Worm (Caenorhabditis elegans) whole organism, late embryonic: Measurements from ENCODE around the gene R09H10.6.

Experiments used
- C08G9.2 ChIP-seq: sonication (generic microtip); optimal IDR thresholded peaks from 2 replicates; lab custom pipeline; 2016; ENCODE audit warnings: mild to moderate bottlenecking, missing genetic modification characterization, moderate library complexity, missing compliant biosample characterization
- C38D4.7 ChIP-seq: fragments of 200-800 bp; sonication (Bioruptor generic); optimal IDR thresholded peaks from 2 replicates; lab custom pipeline; 2018; ENCODE audit warnings: mild to moderate bottlenecking, missing genetic modification characterization, moderate library complexity, missing compliant biosample characterization
- K02D7.2 ChIP-seq: sonication (generic microtip); optimal IDR thresholded peaks from 2 replicates; lab custom pipeline; 2017; ENCODE audit warnings: mild to moderate bottlenecking, missing genetic modification characterization, missing compliant biosample characterization
- T23F11.4 ChIP-seq: fragments of 200-800 bp; sonication (Bioruptor generic); optimal IDR thresholded peaks from 2 replicates; lab custom pipeline; 2018; ENCODE audit warnings: mild to moderate bottlenecking, missing genetic modification characterization, missing compliant biosample characterization
- ahr-1 ChIP-seq: sonication (generic microtip); optimal IDR thresholded peaks from 2 replicates; lab custom pipeline; 2016; ENCODE audit warnings: missing genetic modification characterization, missing compliant biosample characterization
- ama-1 ChIP-seq: fragments of 150-350 bp; optimal IDR thresholded peaks from 2 replicates; lab custom pipeline; 2014
- ceh-2 ChIP-seq: sonication (generic microtip); optimal IDR thresholded peaks from 2 replicates; lab custom pipeline; 2016; ENCODE audit warnings: missing genotype, missing genetic modification characterization, missing compliant biosample characterization
- ceh-30 ChIP-seq: fragments of 150-350 bp; optimal IDR thresholded peaks from 2 replicates; lab custom pipeline; 2014; ENCODE audit warnings: missing biosample characterization, missing genetic modification characterization
- ceh-31 ChIP-seq: sonication (generic microtip); optimal IDR thresholded peaks from 2 replicates; lab custom pipeline; 2016; ENCODE audit warnings: missing genetic modification characterization, missing compliant biosample characterization
- ceh-45 ChIP-seq: fragments of 200-800 bp; sonication (Bioruptor generic); IDR thresholded peaks from 2 replicates; pipeline ENCODE4 v1.3.6; 2022; ENCODE audit warnings: missing genetic modification reagents, missing genetic modification characterization, missing compliant biosample characterization
- ceh-6 ChIP-seq: fragments of 200-800 bp; sonication (Bioruptor generic); optimal IDR thresholded peaks from 2 replicates; lab custom pipeline; 2018; ENCODE audit warnings: mild to moderate bottlenecking, missing genetic modification characterization, missing compliant biosample characterization
- che-1 ChIP-seq: sonication (generic microtip); optimal IDR thresholded peaks from 2 replicates; lab custom pipeline; 2016; ENCODE audit warnings: mild to moderate bottlenecking, missing genetic modification characterization, missing compliant biosample characterization
- dmd-4 ChIP-seq: sonication (generic microtip); optimal IDR thresholded peaks from 2 replicates; lab custom pipeline; 2016; ENCODE audit warnings: borderline replicate concordance, missing genetic modification characterization, missing compliant biosample characterization
- elt-2 ChIP-seq: sonication (generic microtip); optimal IDR thresholded peaks from 2 replicates; lab custom pipeline; 2016; ENCODE audit warnings: missing genetic modification reagents, missing genetic modification characterization, missing compliant biosample characterization
- fkh-10 ChIP-seq: fragments of 150-350 bp; optimal IDR thresholded peaks from 2 replicates; lab custom pipeline; 2014; ENCODE audit warnings: missing biosample characterization, missing genetic modification reagents, missing genetic modification characterization
- fkh-6 ChIP-seq: sonication (generic microtip); optimal IDR thresholded peaks from 2 replicates; lab custom pipeline; 2016; ENCODE audit warnings: missing genetic modification characterization, missing compliant biosample characterization
- hlh-15 ChIP-seq: sonication (generic microtip); optimal IDR thresholded peaks from 2 replicates; lab custom pipeline; 2016; ENCODE audit warnings: missing genetic modification characterization, missing compliant biosample characterization
- hlh-30 ChIP-seq: sonication (generic microtip); optimal IDR thresholded peaks from 2 replicates; lab custom pipeline; 2017; ENCODE audit warnings: antibody characterized with exemption, missing genetic modification characterization, missing compliant biosample characterization; ENCODE audit not compliant: insufficient read depth
- lim-6 ChIP-seq: sonication (generic microtip); optimal IDR thresholded peaks from 2 replicates; lab custom pipeline; 2016; ENCODE audit warnings: missing genetic modification characterization, missing compliant biosample characterization
- lin-11 ChIP-seq: fragments of 200-800 bp; sonication (Bioruptor generic); optimal IDR thresholded peaks from 2 replicates; lab custom pipeline; 2018; ENCODE audit warnings: mild to moderate bottlenecking, missing genetic modification characterization, missing compliant biosample characterization
- nfya-1 ChIP-seq: sonication (generic microtip); optimal IDR thresholded peaks from 2 replicates; lab custom pipeline; 2017; ENCODE audit warnings: missing genetic modification characterization, mild to moderate bottlenecking, missing compliant biosample characterization, antibody characterized with exemption, moderate library complexity
- nhr-232 ChIP-seq: sonication (generic microtip); optimal IDR thresholded peaks from 2 replicates; lab custom pipeline; 2016; ENCODE audit warnings: missing genetic modification characterization, missing compliant biosample characterization
- odd-2 ChIP-seq: sonication (generic microtip); optimal IDR thresholded peaks from 2 replicates; lab custom pipeline; 2017; ENCODE audit warnings: antibody characterized with exemption, mild to moderate bottlenecking, missing genetic modification characterization, missing compliant biosample characterization
- pax-1 ChIP-seq: fragments of 150-350 bp; optimal IDR thresholded peaks from 2 replicates; lab custom pipeline; 2014; ENCODE audit warnings: missing biosample characterization, missing genetic modification characterization
- pha-2 ChIP-seq: sonication (generic microtip); optimal IDR thresholded peaks from 2 replicates; lab custom pipeline; 2017; ENCODE audit warnings: mild to moderate bottlenecking, missing genetic modification characterization, missing compliant biosample characterization
- pros-1 ChIP-seq: fragments of 150-350 bp; optimal IDR thresholded peaks from 2 replicates; lab custom pipeline; 2014; ENCODE audit warnings: missing biosample characterization, missing genetic modification reagents, missing genetic modification characterization
- ref-2 ChIP-seq: sonication (generic microtip); optimal IDR thresholded peaks from 2 replicates; lab custom pipeline; 2016; ENCODE audit warnings: missing genetic modification characterization, missing compliant biosample characterization
- rnt-1 ChIP-seq: sonication (generic microtip); optimal IDR thresholded peaks from 2 replicates; lab custom pipeline; 2016; ENCODE audit warnings: missing genetic modification characterization, missing compliant biosample characterization
- sdc-2 ChIP-seq: sonication (generic microtip); optimal IDR thresholded peaks from 2 replicates; lab custom pipeline; 2016; ENCODE audit warnings: missing genotype, missing genetic modification characterization, missing compliant biosample characterization
- sox-2 ChIP-seq: fragments of 200-800 bp; sonication (Bioruptor generic); IDR thresholded peaks from 2 replicates; pipeline ENCODE4 v1.3.6; 2022; ENCODE audit warnings: missing genetic modification reagents, missing genetic modification characterization, missing compliant biosample characterization
- sox-4 ChIP-seq: sonication (generic microtip); optimal IDR thresholded peaks from 2 replicates; lab custom pipeline; 2017; ENCODE audit warnings: mild to moderate bottlenecking, missing genetic modification characterization, inconsistent platforms, missing compliant biosample characterization
- tbx-2 ChIP-seq: sonication (generic microtip); optimal IDR thresholded peaks from 2 replicates; lab custom pipeline; 2016; ENCODE audit warnings: missing genetic modification characterization, missing compliant biosample characterization
- tbx-7 ChIP-seq: sonication (generic microtip); optimal IDR thresholded peaks from 2 replicates; lab custom pipeline; 2016; ENCODE audit warnings: missing genotype, missing genetic modification characterization, missing compliant biosample characterization
- ttx-3 ChIP-seq: sonication (generic microtip); optimal IDR thresholded peaks from 2 replicates; lab custom pipeline; 2016; ENCODE audit warnings: missing genetic modification reagents, missing genetic modification characterization, missing compliant biosample characterization
- unc-3 ChIP-seq, 2 experiments: fragments of 200-800 bp in 1 of 2; sonication (Bioruptor generic) in 1 of 2; sonication (generic microtip) in 1 of 2; conservative IDR thresholded peaks in 1 of 2; optimal IDR thresholded peaks in 1 of 2; 2 replicates each; pipeline versions ENCODE4 v1.3.6 to Lab custom; 2016 to 2022; ENCODE audit warnings: missing compliant biosample characterization in 2 of 2, missing genetic modification characterization in 2 of 2, missing genetic modification reagents in 1 of 2
- unc-42 ChIP-seq: sonication (generic microtip); optimal IDR thresholded peaks from 2 replicates; lab custom pipeline; 2016; ENCODE audit warnings: missing genotype, missing genetic modification characterization, missing compliant biosample characterization
- unc-55 ChIP-seq: sonication (generic microtip); optimal IDR thresholded peaks from 2 replicates; lab custom pipeline; 2017; ENCODE audit warnings: missing biosample characterization, missing genetic modification reagents, missing genetic modification characterization
- unc-86 ChIP-seq: sonication (generic microtip); optimal IDR thresholded peaks from 2 replicates; lab custom pipeline; 2016; ENCODE audit warnings: missing genetic modification characterization, missing compliant biosample characterization
- ztf-16 ChIP-seq: sonication (generic microtip); optimal IDR thresholded peaks from 2 replicates; lab custom pipeline; 2017; ENCODE audit warnings: missing genetic modification characterization, missing compliant biosample characterization

Gene R09H10.6

ce11 chrIV:10584237-10584636 lies 24.1 kb upstream of the R09H10.6 start, which contains the start of gene oac-8:
TSS of gene oac-8 (plus strand) at chrIV:10584537.
- TF ChIP-seq ama-1 (lab: Kevin White, UChicago) (no peak), tbx-2 (no peak), lim-6 (tag; lab: Kevin White, UChicago) (no peak), unc-3 (GFP tag; conservative IDR thresholded peaks at IDR 0.05; lab: Robert Waterston, UW) (no peak), unc-3 (tag; optimal IDR thresholded peaks at IDR 0.05; lab: Kevin White, UChicago) (no peak), unc-55 (GFP tag; lab: Kevin White, UChicago) (no peak)

- TF ChIP-seq ref-2 (tag; lab: Kevin White, UChicago): no peak
- TF ChIP-seq hlh-30 (tag; lab: Kevin White, UChicago): no peak
- no peak for TF ChIP-seq sox-4
- no peak for TF ChIP-seq nhr-232
- TF ChIP-seq dmd-4 (tag; lab: Kevin White, UChicago): no peak
- no peak for TF ChIP-seq ceh-6 (GFP tag; lab: Kevin White, UChicago)
- TF ChIP-seq elt-2 (tag; lab: Kevin White, UChicago): no peak
- no peak for TF ChIP-seq pros-1
- TF ChIP-seq ttx-3 (tag; lab: Kevin White, UChicago): no peak
- no peak for TF ChIP-seq ama-1 (lab: Kevin White, UChicago)
- no peak for TF ChIP-seq C38D4.7
- TF ChIP-seq lin-11: no peak
- no peak for TF ChIP-seq rnt-1 (tag; lab: Kevin White, UChicago)
- no peak for TF ChIP-seq ceh-2 (tag; lab: Kevin White, UChicago)
- TF ChIP-seq, all 69 proteins: peak for 0
Measured at ce11 chrIV:10589072-10589471, 19.3 kb upstream of the R09H10.6 start, which contains the start of gene C43F9.4. TSS of gene C43F9.4 (minus strand) at chrIV:10589172.

DNA sequence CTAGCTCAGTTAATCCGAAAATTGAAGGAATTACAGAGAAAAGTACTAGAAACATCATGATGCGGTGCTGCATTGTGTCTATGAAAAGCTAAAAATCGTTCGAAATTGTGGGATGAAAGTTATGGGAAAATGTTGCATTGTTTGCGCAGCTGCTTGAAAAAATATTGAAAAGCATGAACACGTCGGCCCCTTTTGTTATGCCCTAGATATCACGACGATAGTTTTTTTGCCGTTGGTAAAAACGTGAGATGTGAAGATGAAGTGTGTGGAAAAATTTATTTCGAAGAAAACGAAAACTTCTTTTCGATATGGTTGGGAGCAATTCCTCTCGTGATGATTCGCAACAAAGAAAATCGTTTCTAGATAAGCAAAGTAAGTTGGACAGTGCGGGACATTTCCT lies 17.7 kb upstream of the R09H10.6 start, which contains the start of the genes C43F9.5 and nkb-2:
C43F9.5 (minus strand) TSS at position 101 of the 400 bp plus-strand sequence.
nkb-2 (plus strand) TSS at position 277 of the 400 bp plus-strand sequence.
- TF ChIP-seq unc-86 (no peak), K02D7.2 (tag; lab: Kevin White, UChicago) (no peak), tbx-7 (tag; lab: Kevin White, UChicago) (no peak), fkh-6 (tag; lab: Kevin White, UChicago) (no peak), C08G9.2 (tag; lab: Kevin White, UChicago) (no peak), nfya-1 (no peak), elt-2 (tag; lab: Kevin White, UChicago) (no peak), tbx-2 (no peak), sox-2 (GFP tag; lab: Robert Waterston, UW) (no peak), ztf-16 (tag; lab: Kevin White, UChicago) (no peak), unc-42 (tag; lab: Kevin White, UChicago) (no peak), ttx-3 (tag; lab: Kevin White, UChicago) (no peak), hlh-15 (tag; lab: Kevin White, UChicago) (no peak), fkh-10 (GFP tag; lab: Kevin White, UChicago) (no peak), unc-55 (GFP tag; lab: Kevin White, UChicago) (no peak), T23F11.4 (GFP tag; lab: Kevin White, UChicago) (no peak)

- no peak for TF ChIP-seq che-1 (tag; lab: Kevin White, UChicago)
- no peak for TF ChIP-seq ahr-1 (tag; lab: Kevin White, UChicago)
- TF ChIP-seq K02D7.2 (tag; lab: Kevin White, UChicago): no peak
- no peak for TF ChIP-seq hlh-15 (tag; lab: Kevin White, UChicago)
- no peak for TF ChIP-seq unc-42 (tag; lab: Kevin White, UChicago)
- no peak for TF ChIP-seq pha-2
- no peak for TF ChIP-seq sox-2 (GFP tag; lab: Robert Waterston, UW)
- TF ChIP-seq lin-11: no peak
- TF ChIP-seq ceh-31: no peak
- no peak for TF ChIP-seq ceh-45 (GFP tag; lab: Robert Waterston, UW)
- no peak for TF ChIP-seq pax-1 (tag; lab: Kevin White, UChicago)
- TF ChIP-seq sdc-2 (tag; lab: Kevin White, UChicago): no peak
- no peak for TF ChIP-seq ceh-30 (tag; lab: Kevin White, UChicago)
- no peak for TF ChIP-seq nhr-232
- no peak for TF ChIP-seq ceh-2 (tag; lab: Kevin White, UChicago)
- no peak for TF ChIP-seq odd-2
Measured at ce11 chrIV:10593570-10593969, 14.8 kb upstream of the R09H10.6 start, which contains the start of gene C43F9.7. TSS of gene C43F9.7 (minus strand) at chrIV:10593670.
